Worm (Caenorhabditis elegans) whole organism, L2 larva: Measurements from ENCODE around the gene Y41E3.13.

Experiments
- mab-5 ChIP-seq: fragments of 150-350 bp; optimal IDR thresholded peaks from 2 replicates; lab custom pipeline; 2014; ENCODE audit warnings: missing biosample characterization, missing genetic modification characterization
- nhr-129 ChIP-seq: fragments of 150-350 bp; optimal IDR thresholded peaks from 2 replicates; lab custom pipeline; 2014; ENCODE audit warnings: missing biosample characterization, missing genetic modification characterization
- nhr-25 ChIP-seq: fragments of 150-350 bp; sonication (generic microtip); optimal IDR thresholded peaks from 3 replicates; lab custom pipeline; 2014; ENCODE audit warnings: missing biosample characterization, missing genetic modification characterization

DNA sequence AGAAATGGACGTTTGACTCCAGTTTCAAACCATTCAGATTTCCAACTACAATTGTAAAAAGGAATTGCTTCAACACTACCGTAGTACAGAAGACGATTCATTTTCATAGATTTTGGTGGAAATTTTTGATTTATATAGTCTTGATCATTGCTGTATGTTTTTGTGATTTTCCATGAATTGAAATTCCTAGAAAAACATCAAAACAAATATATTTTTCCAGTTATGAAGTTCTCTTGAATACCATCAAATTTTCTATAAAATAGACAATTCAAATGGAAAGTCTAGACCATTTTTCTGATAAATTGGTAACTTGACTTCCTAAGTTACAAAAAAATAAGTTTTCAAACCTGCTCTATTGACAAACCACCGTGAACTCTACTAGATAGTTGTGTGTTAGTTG is 10.7 kb downstream of the Y41E3.13 start, which contains the start of gene srt-48:
- TF ChIP-seq nhr-129 (tag; lab: Kevin White, UChicago) (no peak), nhr-25 (no peak), mab-5 (tag; lab: Kevin White, UChicago) (no peak)
